Worm (Caenorhabditis elegans) whole organism, L1 larva: ENCODE measurements around the gene K07C5.9.

Experiments used
- C04F5.9 ChIP-seq: sonication (generic microtip); optimal IDR thresholded peaks from 2 replicates; lab custom pipeline; 2016; ENCODE audit warnings: missing genetic modification characterization, missing compliant biosample characterization
- F16B12.6 ChIP-seq: fragments of 150-350 bp; optimal IDR thresholded peaks from 2 replicates; lab custom pipeline; 2014; ENCODE audit warnings: missing biosample characterization, missing genetic modification characterization
- blmp-1 ChIP-seq: fragments of 150-350 bp; optimal IDR thresholded peaks from 2 replicates; lab custom pipeline; 2014; ENCODE audit warnings: missing biosample characterization, missing genetic modification characterization
- ceh-63 ChIP-seq: fragments of 200-800 bp; sonication (Bioruptor generic); optimal IDR thresholded peaks from 2 replicates; lab custom pipeline; 2018; ENCODE audit warnings: mild to moderate bottlenecking, missing genetic modification characterization, missing compliant biosample characterization
- ceh-8 ChIP-seq: fragments of 200-800 bp; sonication (Bioruptor generic); optimal IDR thresholded peaks from 2 replicates; lab custom pipeline; 2018; ENCODE audit warnings: mild to moderate bottlenecking, missing genetic modification characterization, moderate library complexity, missing compliant biosample characterization
- ceh-82 ChIP-seq, 3 experiments: fragments of 150-350 bp in 1 of 3; sonication (generic microtip) in 2 of 3; optimal IDR thresholded peaks; 2 replicates each; lab custom pipeline; 2014 to 2017; ENCODE audit warnings: missing biosample characterization in 3 of 3, missing genetic modification characterization in 3 of 3
- ceh-88 ChIP-seq: fragments of 200-800 bp; sonication (Bioruptor generic); IDR thresholded peaks from 2 replicates; pipeline ENCODE4 v1.3.6; 2022; ENCODE audit warnings: missing genetic modification characterization, missing compliant biosample characterization
- ces-1 ChIP-seq: fragments of 150-350 bp; optimal IDR thresholded peaks from 2 replicates; lab custom pipeline; 2014; ENCODE audit warnings: missing biosample characterization, missing genetic modification reagents, missing genetic modification characterization
- dsc-1 ChIP-seq: sonication (generic microtip); optimal IDR thresholded peaks from 2 replicates; lab custom pipeline; 2016; ENCODE audit warnings: mild to moderate bottlenecking, missing genetic modification characterization, missing compliant biosample characterization
- egl-13 ChIP-seq: sonication (generic microtip); optimal IDR thresholded peaks from 2 replicates; lab custom pipeline; 2016; ENCODE audit warnings: missing genotype, missing genetic modification reagents, missing genetic modification characterization, missing compliant biosample characterization
- egl-27 ChIP-seq, 2 experiments: fragments of 150-350 bp in 1 of 2; sonication (generic microtip); optimal IDR thresholded peaks; 3 replicates each; lab custom pipeline; 2017 to 2018; ENCODE audit warnings: missing biosample characterization in 2 of 2, missing genetic modification characterization in 2 of 2, missing genetic modification reagents in 2 of 2
- elt-3 ChIP-seq, 6 experiments: fragments of 150-350 bp in 1 of 6; sonication (generic microtip); optimal IDR thresholded peaks; 2 replicates each; lab custom pipeline; 2017 to 2018; ENCODE audit warnings: missing biosample characterization in 6 of 6, missing genetic modification characterization in 6 of 6, inconsistent platforms in 1 of 6
- fkh-4 ChIP-seq: sonication (generic microtip); optimal IDR thresholded peaks from 2 replicates; lab custom pipeline; 2016; ENCODE audit warnings: missing compliant biosample characterization, missing genetic modification characterization, borderline replicate concordance
- grh-1 ChIP-seq: fragments of 200-800 bp; sonication (Bioruptor generic); IDR thresholded peaks from 2 replicates; pipeline ENCODE4 v1.3.6; 2022; ENCODE audit warnings: missing genetic modification reagents, missing genetic modification characterization, missing compliant biosample characterization
- hpl-2 ChIP-seq: fragments of 150-350 bp; optimal IDR thresholded peaks from 2 replicates; lab custom pipeline; 2014; ENCODE audit warnings: missing biosample characterization, missing genetic modification reagents, missing genetic modification characterization
- isw-1 ChIP-seq: fragments of 200-800 bp; sonication (Bioruptor generic); IDR thresholded peaks from 2 replicates; pipeline ENCODE4 v1.3.6; 2022; ENCODE audit warnings: missing genetic modification characterization, missing compliant biosample characterization
- jun-1 ChIP-seq: fragments of 150-350 bp; optimal IDR thresholded peaks from 2 replicates; lab custom pipeline; 2014; ENCODE audit warnings: missing biosample characterization, missing genetic modification reagents, missing genetic modification characterization
- lin-14 ChIP-seq: fragments of 200-800 bp; sonication (Bioruptor generic); optimal IDR thresholded peaks from 2 replicates; lab custom pipeline; 2018; ENCODE audit warnings: mild to moderate bottlenecking, missing genetic modification characterization, moderate library complexity, missing compliant biosample characterization
- lsy-2 ChIP-seq, 2 experiments: fragments of 150-350 bp; optimal IDR thresholded peaks; 2 replicates each; lab custom pipeline; 2014; ENCODE audit warnings: missing biosample characterization in 2 of 2, missing genetic modification characterization in 2 of 2
- mdl-1 ChIP-seq, 2 experiments: fragments of 150-350 bp; optimal IDR thresholded peaks; 2 replicates each; lab custom pipeline; 2014 to 2017; ENCODE audit warnings: missing biosample characterization in 2 of 2, missing genetic modification characterization in 2 of 2, inconsistent platforms in 1 of 2
- nhr-12 ChIP-seq: sonication (generic microtip); optimal IDR thresholded peaks from 2 replicates; lab custom pipeline; 2017; ENCODE audit warnings: missing biosample characterization, missing genetic modification characterization
- nhr-20 ChIP-seq: sonication (generic microtip); optimal IDR thresholded peaks from 2 replicates; lab custom pipeline; 2016; ENCODE audit warnings: mild to moderate bottlenecking, missing genetic modification characterization, missing compliant biosample characterization
- nhr-77 ChIP-seq: fragments of 150-350 bp; optimal IDR thresholded peaks from 2 replicates; lab custom pipeline; 2014; ENCODE audit warnings: missing biosample characterization, missing genetic modification characterization
- nhr-85 ChIP-seq: sonication (generic microtip); peaks from one replicate; lab custom pipeline; 2016; ENCODE audit warnings: missing genetic modification characterization, inconsistent platforms, missing compliant biosample characterization
- nhr-90 ChIP-seq: sonication (generic microtip); optimal IDR thresholded peaks from 2 replicates; lab custom pipeline; 2016; ENCODE audit warnings: mild to moderate bottlenecking, missing genetic modification characterization, missing compliant biosample characterization; ENCODE audit not compliant: poor library complexity
- pag-3 ChIP-seq: sonication (generic microtip); optimal IDR thresholded peaks from 2 replicates; lab custom pipeline; 2017; ENCODE audit warnings: missing genetic modification characterization, mild to moderate bottlenecking, missing compliant biosample characterization, antibody characterized with exemption, borderline replicate concordance; ENCODE audit not compliant: insufficient read depth
- pqm-1 ChIP-seq: sonication (generic microtip); optimal IDR thresholded peaks from 3 replicates; lab custom pipeline; 2017; ENCODE audit warnings: missing biosample characterization, missing genetic modification characterization
- snpc-4 ChIP-seq: fragments of 150-350 bp; optimal IDR thresholded peaks from 2 replicates; lab custom pipeline; 2014; ENCODE audit warnings: missing biosample characterization, missing genetic modification characterization
- sptf-1 ChIP-seq: fragments of 150-350 bp; optimal IDR thresholded peaks from 2 replicates; lab custom pipeline; 2014; ENCODE audit warnings: missing biosample characterization, missing genetic modification characterization
- swsn-7 ChIP-seq: sonication (generic microtip); optimal IDR thresholded peaks from 2 replicates; lab custom pipeline; 2016; ENCODE audit warnings: missing genetic modification characterization, missing compliant biosample characterization
- tlp-1 ChIP-seq: fragments of 150-350 bp; optimal IDR thresholded peaks from 2 replicates; lab custom pipeline; 2014; ENCODE audit warnings: missing biosample characterization, missing genetic modification characterization
- unc-130 ChIP-seq: fragments of 150-350 bp; optimal IDR thresholded peaks from 2 replicates; lab custom pipeline; 2017; ENCODE audit warnings: missing biosample characterization, missing genetic modification characterization, inconsistent platforms
- unc-62 ChIP-seq: fragments of 150-350 bp; optimal IDR thresholded peaks from 2 replicates; lab custom pipeline; 2014; ENCODE audit warnings: missing biosample characterization, missing genetic modification reagents, missing genetic modification characterization
- xbp-1 ChIP-seq: sonication (generic microtip); optimal IDR thresholded peaks from 2 replicates; lab custom pipeline; 2016; ENCODE audit warnings: missing genetic modification characterization, missing compliant biosample characterization

K07C5.9 gene

DNA sequence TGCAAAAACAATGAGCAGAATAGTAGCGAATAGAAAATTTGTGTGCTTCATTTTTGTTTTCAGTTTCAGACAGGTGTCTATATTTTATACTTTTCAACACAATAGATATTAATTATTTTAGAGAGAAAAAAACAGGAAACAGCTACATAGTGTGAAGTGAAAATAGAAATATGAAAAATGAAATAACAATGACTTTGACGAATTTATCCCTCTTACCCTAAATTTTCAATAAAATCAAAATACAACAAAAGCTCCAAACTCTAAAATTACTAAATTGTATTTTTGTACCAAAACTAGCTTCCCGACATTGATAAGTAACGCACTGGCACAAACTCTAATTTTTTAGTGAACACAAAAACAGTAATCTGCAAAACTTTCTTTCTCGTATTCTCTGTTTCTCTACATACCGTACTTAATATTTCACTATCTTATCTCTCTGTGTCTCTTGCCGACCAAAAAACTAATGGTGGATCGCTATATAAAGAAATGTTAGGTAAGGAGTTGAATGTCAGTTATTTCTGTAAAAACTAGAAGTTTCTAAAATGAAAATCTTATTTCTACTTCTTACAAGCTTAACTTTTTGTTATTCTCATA, 45.3 kb upstream of the K07C5.9 start, which contains the start of the genes col-151 and ugt-1:
Gene col-151 (minus strand): TSS at position 51 of the 594 bp plus-strand sequence.
Gene ugt-1 (plus strand): TSS at position 491 of the 594 bp plus-strand sequence.
- TF ChIP-seq ceh-88 (GFP tag; lab: Robert Waterston, UW) (no peak), nhr-90 (tag; lab: Kevin White, UChicago) (no peak), pag-3 (no peak), fkh-4 (tag; lab: Kevin White, UChicago) (no peak), unc-62 (GFP tag; lab: Kevin White, UChicago) (no peak), ces-1 (no peak), nhr-77 (tag; lab: Kevin White, UChicago) (no peak), elt-3 (tag; optimal IDR thresholded peaks at IDR 0.05; lab: Kevin White, UChicago) (no peak), lsy-2 (tag; optimal IDR thresholded peaks at IDR 0.05; lab: Kevin White, UChicago) (no peak), dsc-1 (tag; lab: Kevin White, UChicago) (no peak), ceh-82 (tag; optimal IDR thresholded peaks at IDR 0.05; lab: Kevin White, UChicago) (no peak), nhr-12 (no peak), jun-1 (tag; lab: Kevin White, UChicago) (no peak), swsn-7 (tag; lab: Kevin White, UChicago) (no peak), ceh-8 (no peak), C04F5.9 (tag; lab: Kevin White, UChicago) (no peak), sptf-1 (tag; lab: Kevin White, UChicago) (no peak), unc-130 (tag; lab: Kevin White, UChicago) (no peak)

DNA sequence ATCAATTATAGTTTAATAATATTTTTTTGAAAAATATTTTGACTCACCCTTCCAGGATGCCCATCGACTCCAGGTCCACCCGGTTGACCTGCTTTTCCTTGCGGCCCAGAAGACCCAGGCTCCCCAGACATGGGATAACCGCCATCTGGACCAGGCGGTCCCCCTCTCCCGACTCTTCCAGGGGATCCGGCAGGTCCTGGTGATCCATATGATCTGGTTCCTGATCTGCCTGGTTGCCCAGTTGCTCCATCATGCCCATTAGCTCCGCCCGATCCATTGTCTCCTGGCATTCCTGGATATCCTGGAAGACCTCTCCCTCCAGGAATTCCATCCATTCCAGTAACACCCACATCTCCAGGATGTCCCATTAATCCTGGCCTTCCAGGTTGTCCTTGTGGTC, 43.8 kb upstream of the K07C5.9 start:
- TF ChIP-seq tlp-1 (tag; lab: Kevin White, UChicago) (no peak), ceh-63 (GFP tag; lab: Kevin White, UChicago) (peak; percentile 36), isw-1 (GFP tag; lab: Robert Waterston, UW) (no peak), mdl-1 (tag; optimal IDR thresholded peaks at IDR 0.05; lab: Kevin White, UChicago) (no peak)

DNA sequence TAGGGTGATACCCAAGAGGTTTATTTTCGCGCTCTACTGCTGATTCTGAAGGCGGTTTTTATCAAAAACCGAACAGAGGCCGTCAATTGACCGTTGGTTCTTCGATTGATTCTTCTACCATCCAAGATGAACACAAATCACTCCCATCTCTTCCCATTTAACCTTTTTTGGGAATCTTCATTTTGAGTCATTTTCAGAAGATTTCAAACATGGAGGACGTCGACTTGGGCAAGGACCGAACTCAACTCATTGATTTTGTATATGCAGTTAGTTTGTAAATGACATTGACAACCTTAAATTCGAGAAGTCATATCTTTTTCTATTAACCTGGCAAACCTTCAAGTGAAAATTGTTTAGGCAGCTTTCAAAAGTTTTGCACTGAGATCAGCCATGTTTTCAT, 38.4 kb upstream of the K07C5.9 start, which contains the start of gene AC3.5:
Gene AC3.5 (plus strand): TSS at position 210 of the 400 bp plus-strand sequence.
- peak; percentile 61 for TF ChIP-seq nhr-85 (tag; lab: Kevin White, UChicago)
- no peak for TF ChIP-seq xbp-1 (tag; lab: Kevin White, UChicago)

DNA sequence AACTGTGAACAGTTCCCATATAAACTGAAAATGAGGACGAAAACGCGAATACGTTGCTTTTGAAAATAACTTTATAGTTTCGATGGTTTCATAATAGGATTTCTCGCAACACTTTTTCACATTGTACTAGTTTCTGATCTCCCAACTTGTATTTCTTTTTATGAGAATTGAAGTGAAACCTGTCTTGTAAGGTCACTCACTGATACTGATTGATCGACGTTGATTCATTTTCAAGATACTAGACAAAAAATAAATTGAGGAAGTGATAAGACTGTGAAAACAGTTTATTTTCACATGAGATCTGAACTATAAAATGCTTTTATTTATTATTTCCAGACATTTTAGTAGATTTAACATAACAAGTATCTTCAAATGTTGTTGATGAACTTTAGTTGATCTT, 37.5 kb upstream of the K07C5.9 start:
- TF ChIP-seq lin-14 (peak; percentile 57), blmp-1 (tag; lab: Kevin White, UChicago) (peak; percentile 29), pqm-1 (tag; lab: Kevin White, UChicago) (no peak), lsy-2 (tag; optimal IDR thresholded peaks at IDR 0.05; lab: Kevin White, UChicago) (peak in 1 of 2 experiments; percentile 5), swsn-7 (tag; lab: Kevin White, UChicago) (no peak), elt-3 (tag; optimal IDR thresholded peaks at IDR 0.05; lab: Kevin White, UChicago) (peak; percentile 47 to 85 (median 66)), nhr-85 (tag; lab: Kevin White, UChicago) (peak; percentile 86), grh-1 (GFP tag; lab: Robert Waterston, UW) (peak; percentile 32; the same call in 1 of the 2 replicates), F16B12.6 (tag; lab: Kevin White, UChicago) (no peak), nhr-20 (tag; lab: Kevin White, UChicago) (peak; percentile 35), snpc-4 (tag; lab: Kevin White, UChicago) (no peak), egl-13 (no peak), hpl-2 (no peak), egl-27 (tag; optimal IDR thresholded peaks at IDR 0.05; lab: Kevin White, UChicago) (no peak)
